Worm (Caenorhabditis elegans) whole organism, young adult: ENCODE results near the gene mks-1.
A peak's percentile ranks its signal among the peaks of the same experiment; 100 is the strongest.

Experiments used
- B0019.2 ChIP-seq: fragments of 200-800 bp; sonication (Bioruptor generic); conservative IDR thresholded peaks from 2 replicates; pipeline ENCODE4 v1.3.6; 2022; ENCODE audit warnings: missing genetic modification reagents, missing genetic modification characterization, missing compliant biosample characterization
- B0035.1 ChIP-seq: sonication (generic microtip); optimal IDR thresholded peaks from 2 replicates; lab custom pipeline; 2016; ENCODE audit warnings: missing genetic modification characterization, mild to moderate bottlenecking, missing compliant biosample characterization, missing genotype, missing genetic modification reagents
- B0261.1 ChIP-seq: sonication (generic microtip); optimal IDR thresholded peaks from 2 replicates; lab custom pipeline; 2016; ENCODE audit warnings: mild to moderate bottlenecking, missing genetic modification characterization, moderate library complexity, missing compliant biosample characterization
- C17E4.6 ChIP-seq: fragments of 200-800 bp; sonication (Bioruptor generic); IDR thresholded peaks from 2 replicates; pipeline ENCODE4 v1.3.6; 2022; ENCODE audit warnings: missing genetic modification reagents, missing genetic modification characterization, missing compliant biosample characterization
- F23B12.7 ChIP-seq: sonication (generic microtip); optimal IDR thresholded peaks from 2 replicates; lab custom pipeline; 2017; ENCODE audit warnings: missing genetic modification characterization, mild to moderate bottlenecking, missing compliant biosample characterization, antibody characterized with exemption, moderate library complexity; ENCODE audit not compliant: insufficient read depth
- F33H1.4 ChIP-seq: fragments of 200-800 bp; sonication (Bioruptor generic); IDR thresholded peaks from 2 replicates; pipeline ENCODE4 v1.3.6; 2022; ENCODE audit warnings: missing genetic modification reagents, missing genetic modification characterization, missing compliant biosample characterization
- F37B4.10 ChIP-seq: fragments of 200-800 bp; sonication (Bioruptor generic); IDR thresholded peaks from 2 replicates; pipeline ENCODE4 v1.3.6; 2022; ENCODE audit warnings: missing genetic modification characterization, missing compliant biosample characterization
- F49E8.2 ChIP-seq: sonication (generic microtip); optimal IDR thresholded peaks from 3 replicates; lab custom pipeline; 2017; ENCODE audit warnings: missing genetic modification characterization, mild to moderate bottlenecking, missing compliant biosample characterization, antibody characterized with exemption, moderate library complexity; ENCODE audit not compliant: insufficient read depth
- F55B11.4 ChIP-seq: sonication (generic microtip); optimal IDR thresholded peaks from 2 replicates; lab custom pipeline; 2016; ENCODE audit warnings: missing compliant biosample characterization, missing genetic modification characterization, borderline replicate concordance; ENCODE audit not compliant: insufficient read depth
- F57C9.4 ChIP-seq: sonication (generic microtip); optimal IDR thresholded peaks from 2 replicates; lab custom pipeline; 2017; ENCODE audit warnings: mild to moderate bottlenecking, missing genetic modification characterization, missing compliant biosample characterization
- K11D2.4 ChIP-seq: fragments of 200-800 bp; sonication (Bioruptor generic); IDR thresholded peaks from 2 replicates; pipeline ENCODE4 v1.3.6; 2022; ENCODE audit warnings: missing genetic modification reagents, missing genetic modification characterization, missing compliant biosample characterization
- K12H6.12 ChIP-seq: fragments of 200-800 bp; sonication (Bioruptor generic); optimal IDR thresholded peaks from 2 replicates; lab custom pipeline; 2018; ENCODE audit warnings: mild to moderate bottlenecking, missing genetic modification characterization, missing compliant biosample characterization
- T07F8.4 ChIP-seq: sonication (generic microtip); optimal IDR thresholded peaks from 2 replicates; lab custom pipeline; 2016; ENCODE audit warnings: mild to moderate bottlenecking, missing genetic modification characterization, moderate library complexity, missing compliant biosample characterization
- Y53G8AR.9 ChIP-seq: fragments of 200-800 bp; sonication (Bioruptor generic); conservative IDR thresholded peaks from 2 replicates; pipeline ENCODE4 v1.3.6; 2022; ENCODE audit warnings: missing genetic modification reagents, missing genetic modification characterization, missing compliant biosample characterization
- Y56A3A.18 ChIP-seq: fragments of 200-800 bp; sonication (Bioruptor generic); IDR thresholded peaks from 2 replicates; pipeline ENCODE4 v1.3.6; 2022; ENCODE audit warnings: missing genetic modification reagents, missing genetic modification characterization, missing compliant biosample characterization
- bed-1 ChIP-seq: fragments of 200-800 bp; sonication (Bioruptor generic); IDR thresholded peaks from 2 replicates; pipeline ENCODE4 v1.3.6; 2022; ENCODE audit warnings: missing genetic modification reagents, missing genetic modification characterization, missing compliant biosample characterization
- ceh-100 ChIP-seq: fragments of 200-800 bp; sonication (Bioruptor generic); IDR thresholded peaks from 2 replicates; pipeline ENCODE4 v1.3.6; 2022; ENCODE audit warnings: missing genetic modification reagents, missing genetic modification characterization, missing compliant biosample characterization
- ceh-40 ChIP-seq: fragments of 200-800 bp; sonication (Bioruptor generic); IDR thresholded peaks from 2 replicates; pipeline ENCODE4 v1.3.6; 2022; ENCODE audit warnings: missing genetic modification characterization, missing compliant biosample characterization
- ceh-91 ChIP-seq: fragments of 200-800 bp; sonication (Bioruptor generic); IDR thresholded peaks from 2 replicates; pipeline ENCODE4 v1.3.6; 2022; ENCODE audit warnings: missing genetic modification reagents, missing genetic modification characterization, missing compliant biosample characterization
- egl-18 ChIP-seq: fragments of 200-800 bp; sonication (Bioruptor generic); IDR thresholded peaks from 2 replicates; pipeline ENCODE4 v1.3.6; 2022; ENCODE audit warnings: missing genetic modification reagents, missing genetic modification characterization, missing compliant biosample characterization
- egl-44 ChIP-seq: fragments of 200-800 bp; sonication (Bioruptor generic); IDR thresholded peaks from 2 replicates; pipeline ENCODE4 v1.3.6; 2022; ENCODE audit warnings: missing genetic modification reagents, missing genetic modification characterization, missing compliant biosample characterization
- ets-4 ChIP-seq: fragments of 200-800 bp; sonication (Bioruptor generic); optimal IDR thresholded peaks from 2 replicates; lab custom pipeline; 2018; ENCODE audit warnings: mild to moderate bottlenecking, missing genetic modification characterization, missing compliant biosample characterization
- hmg-1.2 ChIP-seq: fragments of 200-800 bp; sonication (Bioruptor generic); IDR thresholded peaks from 2 replicates; pipeline ENCODE4 v1.3.6; 2022; ENCODE audit warnings: missing genetic modification reagents, missing genetic modification characterization, missing compliant biosample characterization
- lin-26 ChIP-seq: fragments of 200-800 bp; sonication (Bioruptor generic); IDR thresholded peaks from 2 replicates; pipeline ENCODE4 v1.3.6; 2022; ENCODE audit warnings: missing genetic modification reagents, missing genetic modification characterization, missing compliant biosample characterization
- lsl-1 ChIP-seq: fragments of 200-800 bp; sonication (Bioruptor generic); optimal IDR thresholded peaks from 2 replicates; lab custom pipeline; 2018; ENCODE audit warnings: mild to moderate bottlenecking, missing genetic modification characterization, moderate library complexity, missing compliant biosample characterization
- madf-10 ChIP-seq: sonication (generic microtip); optimal IDR thresholded peaks from 2 replicates; lab custom pipeline; 2016; ENCODE audit warnings: mild to moderate bottlenecking, missing genetic modification characterization, missing compliant biosample characterization
- madf-3 ChIP-seq: fragments of 200-800 bp; sonication (Bioruptor generic); IDR thresholded peaks from 2 replicates; pipeline ENCODE4 v1.3.6; 2022; ENCODE audit warnings: missing genetic modification reagents, missing genetic modification characterization, missing compliant biosample characterization
- madf-6 ChIP-seq: fragments of 200-800 bp; sonication (Bioruptor generic); IDR thresholded peaks from 2 replicates; pipeline ENCODE4 v1.3.6; 2022; ENCODE audit warnings: missing genetic modification reagents, missing genetic modification characterization, missing compliant biosample characterization
- nhr-120 ChIP-seq: fragments of 200-800 bp; sonication (Bioruptor generic); IDR thresholded peaks from 2 replicates; pipeline ENCODE4 v1.3.6; 2022; ENCODE audit warnings: missing genetic modification characterization, missing compliant biosample characterization
- nhr-27 ChIP-seq: fragments of 200-800 bp; sonication (Bioruptor generic); optimal IDR thresholded peaks from 2 replicates; lab custom pipeline; 2018; ENCODE audit warnings: mild to moderate bottlenecking, missing genetic modification characterization, moderate library complexity, missing compliant biosample characterization
- rec-8 ChIP-seq, 2 experiments: sonication (generic microtip); optimal IDR thresholded peaks; 2 replicates each; lab custom pipeline; 2016; ENCODE audit warnings: mild to moderate bottlenecking in 2 of 2, missing genetic modification characterization in 2 of 2, missing genetic modification reagents in 2 of 2, missing genotype in 2 of 2, missing biosample characterization in 1 of 2, missing compliant biosample characterization in 1 of 2, moderate library complexity in 1 of 2
- repo-1 ChIP-seq: sonication (generic microtip); optimal IDR thresholded peaks from 2 replicates; lab custom pipeline; 2017; ENCODE audit warnings: mild to moderate bottlenecking, missing genetic modification characterization, missing compliant biosample characterization
- rpc-1 ChIP-seq, 2 experiments: fragments of 150-350 bp in 1 of 2; sonication (generic microtip) in 1 of 2; optimal IDR thresholded peaks; 2 replicates each; lab custom pipeline; 2014 to 2018; ENCODE audit warnings: missing biosample characterization in 1 of 2, missing genetic modification characterization in 1 of 2, missing genetic modification reagents in 1 of 2, missing genotype in 1 of 2
- snpc-3.4 ChIP-seq: sonication (generic microtip); optimal IDR thresholded peaks from 2 replicates; lab custom pipeline; 2017; ENCODE audit warnings: missing genetic modification characterization, mild to moderate bottlenecking, missing compliant biosample characterization, antibody characterized with exemption, moderate library complexity, missing genotype, missing genetic modification reagents
- somi-1 ChIP-seq: fragments of 200-800 bp; sonication (Bioruptor generic); optimal IDR thresholded peaks from 2 replicates; lab custom pipeline; 2018; ENCODE audit warnings: mild to moderate bottlenecking, missing genetic modification characterization, missing compliant biosample characterization
- tbp1 ChIP-seq: fragments of 200-800 bp; sonication (Bioruptor generic); optimal IDR thresholded peaks from 2 replicates; lab custom pipeline; 2018; ENCODE audit warnings: mild to moderate bottlenecking, missing genetic modification characterization, missing compliant biosample characterization

mks-1 gene

DNA sequence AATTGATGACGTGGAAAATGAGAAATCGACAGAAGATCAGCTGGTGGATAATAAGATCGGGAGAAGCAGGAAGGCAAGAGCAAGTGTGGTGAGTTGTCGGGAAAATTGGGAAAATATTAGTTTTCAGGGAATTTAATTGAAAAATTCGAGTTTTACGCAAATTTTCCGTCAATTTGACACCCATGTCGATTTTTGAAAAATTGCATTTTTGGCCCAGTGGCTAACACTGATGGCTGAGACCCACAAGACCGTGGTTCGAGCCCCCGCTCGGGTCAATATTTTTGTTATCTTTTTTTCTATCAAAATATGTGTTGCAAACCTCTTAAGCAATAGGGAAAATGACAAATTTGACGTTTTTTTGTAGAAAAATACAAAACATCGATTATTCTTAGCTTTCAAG lies 2.5 kb downstream of the mks-1 start:
- TF ChIP-seq F55B11.4 (tag; lab: Kevin White, UChicago) (no peak), egl-18 (GFP tag; lab: Robert Waterston, UW) (no peak), bed-1 (GFP tag; lab: Robert Waterston, UW) (no peak), nhr-27 (tag; lab: Kevin White, UChicago) (no peak), repo-1 (tag; lab: Kevin White, UChicago) (no peak), B0019.2 (no peak), lsl-1 (GFP tag; lab: Kevin White, UChicago) (no peak), madf-6 (no peak), ceh-100 (no peak), tbp1 (GFP tag; lab: Kevin White, UChicago) (peak; percentile 80), Y53G8AR.9 (GFP tag; lab: Robert Waterston, UW) (no peak), B0261.1 (tag; lab: Kevin White, UChicago) (peak; percentile 54), egl-44 (no peak), F49E8.2 (no peak), snpc-3.4 (tag; lab: Kevin White, UChicago) (no peak), ceh-91 (GFP tag; lab: Robert Waterston, UW) (no peak), T07F8.4 (tag; lab: Kevin White, UChicago) (no peak), madf-3 (GFP tag; lab: Robert Waterston, UW) (no peak), rpc-1 (optimal IDR thresholded peaks at IDR 0.05; lab: Kevin White, UChicago) (peak; percentile 36), rpc-1 (tag; optimal IDR thresholded peaks at IDR 0.05; lab: Kevin White, UChicago) (peak; percentile 66), K12H6.12 (no peak), K11D2.4 (GFP tag; lab: Robert Waterston, UW) (no peak)

DNA sequence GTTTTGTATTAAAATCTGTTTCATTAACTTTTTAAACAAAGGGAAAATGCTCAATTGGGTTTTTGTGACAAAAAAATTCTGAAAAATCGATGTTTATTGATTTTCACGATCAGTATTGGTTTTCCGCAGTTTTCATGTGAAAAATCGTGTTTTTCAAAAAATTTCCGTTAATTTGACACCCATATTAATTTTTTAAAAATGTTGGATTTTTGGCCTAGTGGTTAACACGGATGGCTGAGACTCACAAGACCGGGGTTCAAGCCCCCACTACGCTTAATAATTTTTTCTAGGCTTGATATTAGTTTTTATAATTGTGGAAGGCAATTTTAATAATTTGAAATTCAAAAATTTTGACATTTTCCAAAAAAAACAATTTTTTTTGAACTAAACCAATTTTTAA lies 4.6 kb downstream of the mks-1 start:
- TF ChIP-seq rec-8 (tag; optimal IDR thresholded peaks at IDR 0.05; lab: Kevin White, UChicago) (no peak), B0261.1 (tag; lab: Kevin White, UChicago) (peak; percentile 46), F37B4.10 (GFP tag; lab: Robert Waterston, UW) (no peak), rpc-1 (optimal IDR thresholded peaks at IDR 0.05; lab: Kevin White, UChicago) (peak; percentile 25), rpc-1 (tag; optimal IDR thresholded peaks at IDR 0.05; lab: Kevin White, UChicago) (peak; percentile 58), tbp1 (GFP tag; lab: Kevin White, UChicago) (peak; percentile 78)

- TF ChIP-seq Y53G8AR.9 (GFP tag; lab: Robert Waterston, UW) (no peak), C17E4.6 (GFP tag; lab: Robert Waterston, UW) (no peak), B0261.1 (tag; lab: Kevin White, UChicago) (no peak), nhr-120 (GFP tag; lab: Robert Waterston, UW) (no peak), B0035.1 (tag; lab: Kevin White, UChicago) (no peak), Y56A3A.18 (no peak), F23B12.7 (tag; lab: Kevin White, UChicago) (no peak)
Measured at ce11 chrIII:3191195-3191594, 5.1 kb downstream of the mks-1 start, which contains the start of gene R148.8. TSS of gene R148.8 (plus strand) at chrIII:3191495.

DNA sequence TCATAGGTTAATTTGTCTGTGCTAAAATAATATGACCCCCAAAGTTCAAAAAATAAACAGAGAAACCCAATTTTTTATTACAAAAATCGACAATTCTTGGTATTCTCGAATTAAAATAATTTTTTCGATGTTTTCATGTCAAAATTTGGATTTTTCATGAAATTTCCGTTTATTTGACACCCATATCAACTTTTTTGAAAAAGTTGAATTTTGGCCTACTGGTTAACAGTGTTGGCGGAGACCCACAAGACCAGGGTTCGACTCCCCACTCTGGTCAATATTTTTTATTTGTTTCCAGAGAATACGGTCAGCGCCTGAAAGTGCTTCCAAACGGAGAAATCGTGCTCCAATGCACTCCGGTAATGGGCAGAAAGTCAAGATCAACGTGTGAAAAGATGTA lies 5.6 kb downstream of the mks-1 start:
- TF ChIP-seq tbp1 (GFP tag; lab: Kevin White, UChicago) (peak; percentile 83), ets-4 (GFP tag; lab: Kevin White, UChicago) (no peak), hmg-1.2 (GFP tag; lab: Robert Waterston, UW) (0 out of 2 replicates have a peak, but pooled peaks have one; percentile 19), rec-8 (tag; optimal IDR thresholded peaks at IDR 0.05; lab: Kevin White, UChicago) (peak in 1 of 2 experiments; percentile 34), F57C9.4 (tag; lab: Kevin White, UChicago) (no peak), lin-26 (GFP tag; lab: Robert Waterston, UW) (peak; percentile 33; the same call in 1 of the 2 replicates), ceh-40 (GFP tag; lab: Robert Waterston, UW) (no peak), F33H1.4 (no peak), madf-10 (tag; lab: Kevin White, UChicago) (no peak), egl-18 (GFP tag; lab: Robert Waterston, UW) (no peak), somi-1 (GFP tag; lab: Kevin White, UChicago) (no peak), rpc-1 (optimal IDR thresholded peaks at IDR 0.05; lab: Kevin White, UChicago) (peak; percentile 47), rpc-1 (tag; optimal IDR thresholded peaks at IDR 0.05; lab: Kevin White, UChicago) (peak; percentile 76), B0261.1 (tag; lab: Kevin White, UChicago) (peak; percentile 63)
